Worm (Caenorhabditis elegans) whole organism, L4 larva: Measurements from ENCODE around the gene T28A8.4.
A peak's percentile ranks its signal among the peaks of the same experiment; 100 is the strongest.

Experiments
- F26F4.8 ChIP-seq: fragments of 200-800 bp; sonication (Bioruptor generic); conservative IDR thresholded peaks from 2 replicates; pipeline ENCODE4 v1.3.6; 2022; ENCODE audit warnings: missing genetic modification characterization, missing compliant biosample characterization
- F37D6.2 ChIP-seq: sonication (generic microtip); optimal IDR thresholded peaks from 2 replicates; lab custom pipeline; 2016; ENCODE audit warnings: mild to moderate bottlenecking, missing genetic modification characterization, missing compliant biosample characterization
- F44E2.7 ChIP-seq: fragments of 200-800 bp; sonication (Bioruptor generic); IDR thresholded peaks from 2 replicates; pipeline ENCODE4 v2.1.2; 2022; ENCODE audit warnings: missing genetic modification characterization, missing compliant biosample characterization
- F49E8.2 ChIP-seq: sonication (generic microtip); optimal IDR thresholded peaks from 2 replicates; lab custom pipeline; 2016; ENCODE audit warnings: missing compliant biosample characterization, mild to moderate bottlenecking, missing genetic modification characterization, borderline replicate concordance
- R02D3.7 ChIP-seq: fragments of 150-350 bp; sonication (generic microtip); optimal IDR thresholded peaks from 3 replicates; lab custom pipeline; 2014; ENCODE audit warnings: missing biosample characterization, missing genetic modification characterization
- T26A8.4 ChIP-seq: fragments of 200-800 bp; sonication (Bioruptor generic); IDR thresholded peaks from 2 replicates; pipeline ENCODE4 v1.3.6; 2022; ENCODE audit warnings: missing genetic modification characterization, missing compliant biosample characterization
- Y5F2A.4 ChIP-seq: fragments of 200-800 bp; sonication (Bioruptor generic); optimal IDR thresholded peaks from 2 replicates; lab custom pipeline; 2018; ENCODE audit warnings: mild to moderate bottlenecking, missing genetic modification characterization, missing compliant biosample characterization
- Y75B8A.6 ChIP-seq: fragments of 200-800 bp; sonication (Bioruptor generic); IDR thresholded peaks from 2 replicates; pipeline ENCODE4 v1.3.6; 2022; ENCODE audit warnings: missing genetic modification reagents, missing genetic modification characterization, missing compliant biosample characterization
- ama-1 ChIP-seq: fragments of 150-350 bp; optimal IDR thresholded peaks from 2 replicates; lab custom pipeline; 2014; ENCODE audit warnings: inconsistent platforms, mixed read lengths
- ceh-20 ChIP-seq: fragments of 200-800 bp; sonication (Bioruptor generic); IDR thresholded peaks from 2 replicates; pipeline ENCODE4 v1.3.6; 2022; ENCODE audit warnings: missing genetic modification reagents, missing genetic modification characterization, missing compliant biosample characterization
- ceh-32 ChIP-seq: sonication (generic microtip); optimal IDR thresholded peaks from 2 replicates; lab custom pipeline; 2016; ENCODE audit warnings: mild to moderate bottlenecking, missing genetic modification characterization, missing compliant biosample characterization; ENCODE audit not compliant: poor library complexity
- ceh-44 ChIP-seq: fragments of 200-800 bp; sonication (Bioruptor generic); IDR thresholded peaks from 2 replicates; pipeline ENCODE4 v1.3.6; 2022; ENCODE audit warnings: missing genetic modification reagents, missing genetic modification characterization, missing compliant biosample characterization
- ces-1 ChIP-seq: fragments of 150-350 bp; sonication (generic microtip); optimal IDR thresholded peaks from 4 replicates; lab custom pipeline; 2014; ENCODE audit warnings: missing biosample characterization, missing genetic modification reagents, missing genetic modification characterization
- daf-12 ChIP-seq: fragments of 150-350 bp; optimal IDR thresholded peaks from 2 replicates; lab custom pipeline; 2014; ENCODE audit warnings: missing biosample characterization, missing genetic modification reagents, missing genetic modification characterization
- daf-8 ChIP-seq: fragments of 200-800 bp; sonication (Bioruptor generic); IDR thresholded peaks from 2 replicates; pipeline ENCODE4 v1.3.6; 2022; ENCODE audit warnings: missing genetic modification characterization, missing compliant biosample characterization
- dpl-1 ChIP-seq: fragments of 150-350 bp; optimal IDR thresholded peaks from 2 replicates; lab custom pipeline; 2014; ENCODE audit warnings: missing biosample characterization, missing genetic modification reagents, missing genetic modification characterization
- duxl-1 ChIP-seq: sonication (generic microtip); optimal IDR thresholded peaks from 2 replicates; lab custom pipeline; 2016; ENCODE audit warnings: mild to moderate bottlenecking, missing genetic modification characterization, moderate library complexity, missing compliant biosample characterization; ENCODE audit not compliant: poor library complexity
- egl-27 ChIP-seq: sonication (generic microtip); optimal IDR thresholded peaks from 3 replicates; lab custom pipeline; 2017; ENCODE audit warnings: missing biosample characterization, missing genetic modification reagents, missing genetic modification characterization
- fkh-10 ChIP-seq: fragments of 150-350 bp; optimal IDR thresholded peaks from 2 replicates; lab custom pipeline; 2014; ENCODE audit warnings: missing biosample characterization, missing genetic modification reagents, missing genetic modification characterization
- fos-1 ChIP-seq: fragments of 150-350 bp; optimal IDR thresholded peaks from 2 replicates; lab custom pipeline; 2014; ENCODE audit warnings: missing biosample characterization, missing genetic modification characterization
- gei-8 ChIP-seq: fragments of 200-800 bp; sonication (Bioruptor generic); optimal IDR thresholded peaks from 2 replicates; lab custom pipeline; 2018; ENCODE audit warnings: mild to moderate bottlenecking, missing genetic modification characterization, missing compliant biosample characterization
- hmg-1.1 ChIP-seq: fragments of 200-800 bp; sonication (Bioruptor generic); IDR thresholded peaks from 2 replicates; pipeline ENCODE4 v1.3.6; 2022; ENCODE audit warnings: missing genetic modification reagents, missing genetic modification characterization, missing compliant biosample characterization
- lin-1 ChIP-seq: fragments of 200-800 bp; sonication (Bioruptor generic); IDR thresholded peaks from 2 replicates; pipeline ENCODE4 v1.3.6; 2022; ENCODE audit warnings: missing genetic modification reagents, missing genetic modification characterization, missing compliant biosample characterization
- lin-13 ChIP-seq: fragments of 150-350 bp; optimal IDR thresholded peaks from 2 replicates; lab custom pipeline; 2014; ENCODE audit warnings: missing biosample characterization, missing genetic modification reagents, missing genetic modification characterization
- lin-15B ChIP-seq: fragments of 150-350 bp; sonication (generic microtip); optimal IDR thresholded peaks from 3 replicates; lab custom pipeline; 2014; ENCODE audit warnings: missing biosample characterization, missing genetic modification characterization
- lin-38 ChIP-seq: fragments of 200-800 bp; sonication (Bioruptor generic); IDR thresholded peaks from 2 replicates; pipeline ENCODE4 v1.3.6; 2022; ENCODE audit warnings: missing genetic modification reagents, missing genetic modification characterization, missing compliant biosample characterization
- lin-39 ChIP-seq: fragments of 150-350 bp; optimal IDR thresholded peaks from 2 replicates; lab custom pipeline; 2014; ENCODE audit warnings: missing biosample characterization, missing genetic modification reagents, missing genetic modification characterization
- lir-3 ChIP-seq: sonication (generic microtip); optimal IDR thresholded peaks from 2 replicates; lab custom pipeline; 2016; ENCODE audit warnings: mild to moderate bottlenecking, missing genetic modification characterization, missing compliant biosample characterization
- madf-5 ChIP-seq, 2 experiments: fragments of 200-800 bp; sonication (Bioruptor generic); IDR thresholded peaks; 2 replicates each; pipeline ENCODE4 v1.3.6; 2022; ENCODE audit warnings: missing compliant biosample characterization in 2 of 2, missing genetic modification characterization in 2 of 2
- madf-9 ChIP-seq: fragments of 200-800 bp; sonication (Bioruptor generic); conservative IDR thresholded peaks from 2 replicates; pipeline ENCODE4 v1.3.6; 2022; ENCODE audit warnings: missing genetic modification reagents, missing genetic modification characterization, missing compliant biosample characterization
- mes-2 ChIP-seq: sonication (generic microtip); optimal IDR thresholded peaks from 2 replicates; lab custom pipeline; 2016; ENCODE audit warnings: missing genotype, mild to moderate bottlenecking, missing genetic modification characterization, missing compliant biosample characterization; ENCODE audit not compliant: poor library complexity, severe bottlenecking
- nhr-11 ChIP-seq: fragments of 150-350 bp; optimal IDR thresholded peaks from 2 replicates; lab custom pipeline; 2014; ENCODE audit warnings: missing biosample characterization, missing genetic modification characterization
- nhr-111 ChIP-seq: fragments of 200-800 bp; sonication (Bioruptor generic); optimal IDR thresholded peaks from 2 replicates; lab custom pipeline; 2018; ENCODE audit warnings: mild to moderate bottlenecking, missing genetic modification characterization, missing compliant biosample characterization
- nhr-237 ChIP-seq: sonication (generic microtip); optimal IDR thresholded peaks from 2 replicates; lab custom pipeline; 2017; ENCODE audit warnings: missing biosample characterization, missing genetic modification characterization
- nhr-25 ChIP-seq: sonication (generic microtip); optimal IDR thresholded peaks from 2 replicates; lab custom pipeline; 2017; ENCODE audit warnings: missing genetic modification characterization, mild to moderate bottlenecking, missing compliant biosample characterization, antibody characterized with exemption, moderate library complexity, borderline replicate concordance; ENCODE audit not compliant: insufficient read depth
- nhr-28 ChIP-seq: fragments of 150-350 bp; optimal IDR thresholded peaks from 2 replicates; lab custom pipeline; 2014; ENCODE audit warnings: missing biosample characterization, missing genetic modification characterization
- nhr-42 ChIP-seq: fragments of 200-800 bp; sonication (Bioruptor generic); IDR thresholded peaks from 2 replicates; pipeline ENCODE4 v1.3.6; 2022; ENCODE audit warnings: missing genetic modification characterization, missing compliant biosample characterization
- nhr-48 ChIP-seq: sonication (generic microtip); optimal IDR thresholded peaks from 2 replicates; lab custom pipeline; 2016; ENCODE audit warnings: mild to moderate bottlenecking, missing genetic modification characterization, missing compliant biosample characterization
- nhr-76 ChIP-seq: fragments of 150-350 bp; optimal IDR thresholded peaks from 2 replicates; lab custom pipeline; 2014; ENCODE audit warnings: missing biosample characterization, missing genetic modification characterization
- nhr-77 ChIP-seq: fragments of 150-350 bp; optimal IDR thresholded peaks from 2 replicates; lab custom pipeline; 2014; ENCODE audit warnings: missing biosample characterization, missing genetic modification characterization
- pha-4 ChIP-seq, 2 experiments: fragments of 150-350 bp in 1 of 2; fragments of 200-800 bp in 1 of 2; sonication (Bioruptor generic) in 1 of 2; IDR thresholded peaks in 1 of 2; optimal IDR thresholded peaks in 1 of 2; 2 replicates each; pipeline versions ENCODE4 v1.3.6 to Lab custom; 2014 to 2022; ENCODE audit warnings: missing genetic modification characterization in 2 of 2, missing genetic modification reagents in 2 of 2, missing biosample characterization in 1 of 2, missing compliant biosample characterization in 1 of 2
- set-16 ChIP-seq: fragments of 200-800 bp; sonication (Bioruptor generic); IDR thresholded peaks from 2 replicates; pipeline ENCODE4 v1.3.6; 2022; ENCODE audit warnings: missing genetic modification reagents, missing genetic modification characterization, missing compliant biosample characterization
- snpc-4 ChIP-seq: fragments of 150-350 bp; optimal IDR thresholded peaks from 2 replicates; lab custom pipeline; 2014; ENCODE audit warnings: missing biosample characterization, missing genetic modification characterization
- unc-130 ChIP-seq: sonication (generic microtip); optimal IDR thresholded peaks from 2 replicates; lab custom pipeline; 2016; ENCODE audit warnings: missing genetic modification reagents, missing genetic modification characterization, missing compliant biosample characterization
- vab-7 ChIP-seq: fragments of 200-800 bp; sonication (Bioruptor generic); IDR thresholded peaks from 2 replicates; pipeline ENCODE4 v1.3.6; 2022; ENCODE audit warnings: missing genetic modification reagents, missing genetic modification characterization, missing compliant biosample characterization
- zag-1 ChIP-seq: fragments of 150-350 bp; optimal IDR thresholded peaks from 2 replicates; lab custom pipeline; 2014; ENCODE audit warnings: missing biosample characterization, missing genetic modification characterization
- zfp-2 ChIP-seq: sonication (generic microtip); optimal IDR thresholded peaks from 2 replicates; lab custom pipeline; 2016; ENCODE audit warnings: mild to moderate bottlenecking, missing genetic modification characterization, missing compliant biosample characterization
- zip-11 ChIP-seq: fragments of 200-800 bp; sonication (Bioruptor generic); IDR thresholded peaks from 2 replicates; pipeline ENCODE4 v1.3.6; 2022; ENCODE audit warnings: missing genetic modification characterization, missing compliant biosample characterization
- zip-2 ChIP-seq: fragments of 150-350 bp; optimal IDR thresholded peaks from 2 replicates; lab custom pipeline; 2014; ENCODE audit warnings: missing biosample characterization, missing genetic modification characterization
- ztf-11 ChIP-seq: fragments of 150-350 bp; optimal IDR thresholded peaks from 2 replicates; lab custom pipeline; 2014; ENCODE audit warnings: missing biosample characterization, missing genetic modification characterization

Gene T28A8.4

ce11 chrIII:13465918-13466592 lies 37.4 kb upstream of the T28A8.4 start, which contains the start of gene cdk-5 (continued):
- no peak for TF ChIP-seq F26F4.8 (GFP tag; lab: Robert Waterston, UW)
- no peak for TF ChIP-seq F49E8.2 (tag; lab: Kevin White, UChicago)
- no peak for TF ChIP-seq set-16 (GFP tag; lab: Robert Waterston, UW)
- TF ChIP-seq ceh-44 (GFP tag; lab: Robert Waterston, UW), result no peak
- peak; percentile 53 for TF ChIP-seq F37D6.2
- TF ChIP-seq nhr-77 (tag; lab: Kevin White, UChicago), result no peak
- no peak for TF ChIP-seq unc-130
- TF ChIP-seq fkh-10 (GFP tag; lab: Kevin White, UChicago), result peak; percentile 33
- TF ChIP-seq nhr-28 (tag; lab: Kevin White, UChicago), result peak; percentile 47
- TF ChIP-seq nhr-237 (tag; lab: Kevin White, UChicago), result no peak
- TF ChIP-seq lin-15B (tag; lab: Kevin White, UChicago), result no peak
- no peak for TF ChIP-seq daf-12 (tag; lab: Kevin White, UChicago)
- TF ChIP-seq R02D3.7, result no peak
- peak; percentile 74 for TF ChIP-seq lin-38
- no peak for TF ChIP-seq ama-1
- peak; percentile 66 for TF ChIP-seq duxl-1 (tag; lab: Kevin White, UChicago)
- no peak for TF ChIP-seq zip-11
- no peak for TF ChIP-seq zip-2
- TF ChIP-seq nhr-76, result no peak
- no peak for TF ChIP-seq madf-5 (GFP tag; IDR thresholded peaks at IDR 0.05; lab: Robert Waterston, UW)
- TF ChIP-seq nhr-42 (GFP tag; lab: Robert Waterston, UW), result no peak
- TF ChIP-seq ceh-20 (GFP tag; lab: Robert Waterston, UW), result peak; percentile 49; the same call in 1 of the 2 replicates
- no peak for TF ChIP-seq daf-8
- peak; percentile 1 for TF ChIP-seq ceh-32 (tag; lab: Kevin White, UChicago)
- peak; percentile 73; the same call in 1 of the 2 replicates for TF ChIP-seq pha-4 (GFP tag; IDR thresholded peaks at IDR 0.05; lab: Robert Waterston, UW)
- peak; percentile 28 for TF ChIP-seq pha-4 (tag; optimal IDR thresholded peaks at IDR 0.05; lab: Kevin White, UChicago)
- peak; percentile 86 for TF ChIP-seq dpl-1
- TF ChIP-seq lir-3, result no peak
- peak; percentile 51 for TF ChIP-seq lin-13
- TF ChIP-seq egl-27 (tag; lab: Kevin White, UChicago), result no peak
- no peak for TF ChIP-seq F44E2.7
- peak; percentile 86 for TF ChIP-seq mes-2 (tag; lab: Kevin White, UChicago)
- TF ChIP-seq lin-1, result 0 out of 2 replicates have a peak, but pooled peaks have one; percentile 6
- peak; percentile 86 for TF ChIP-seq zfp-2 (tag; lab: Kevin White, UChicago)
- TF ChIP-seq ces-1, result no peak
- TF ChIP-seq Y75B8A.6, result no peak
- TF ChIP-seq T26A8.4 (GFP tag; lab: Robert Waterston, UW), result peak; percentile 85
- TF ChIP-seq snpc-4, result no peak
- peak; percentile 79 for TF ChIP-seq nhr-11 (tag; lab: Kevin White, UChicago)
- TF ChIP-seq nhr-111 (GFP tag; lab: Kevin White, UChicago), result no peak
- no peak for TF ChIP-seq Y5F2A.4 (GFP tag; lab: Kevin White, UChicago)
- no peak for TF ChIP-seq ztf-11 (tag; lab: Kevin White, UChicago)
- TF ChIP-seq vab-7 (GFP tag; lab: Robert Waterston, UW), result no peak
- TF ChIP-seq madf-9 (GFP tag; lab: Robert Waterston, UW), result no peak
- TF ChIP-seq hmg-1.1, result peak; percentile 83
- TF ChIP-seq lin-39 (tag; lab: Kevin White, UChicago), result no peak
- TF ChIP-seq fos-1 (tag; lab: Kevin White, UChicago), result no peak
- TF ChIP-seq nhr-48, result peak; percentile 59
- TF ChIP-seq zag-1 (tag; lab: Kevin White, UChicago), result no peak
- TF ChIP-seq nhr-25 (tag; lab: Kevin White, UChicago), result no peak
- TF ChIP-seq gei-8 (GFP tag; lab: Kevin White, UChicago), result no peak
